Fruit fly (Drosophila melanogaster): ENCODE measurements around the gene Efa6.

The Efa6 gene

dm6 chr3R:22626842-22627392 lies 39.4 kb downstream of the Efa6 start (continued):
- TF ChIP-seq ttk (GFP tag; IDR thresholded peaks at IDR 0.05) (no peak), Ada2b (GFP tag; IDR thresholded peaks at IDR 0.05) (no peak), CG6254 (GFP tag; optimal IDR thresholded peaks at IDR 0.05) (no peak), hbn (GFP tag; IDR thresholded peaks at IDR 0.05; ENCODE audit: partially characterized antibody) (no peak), Atf-2 (GFP tag; optimal IDR thresholded peaks at IDR 0.05) (no peak), cato (GFP tag; optimal IDR thresholded peaks at IDR 0.05; ENCODE audit: borderline replicate concordance) (no peak), gem (tag; optimal IDR thresholded peaks at IDR 0.05) (peak; percentile 43), wdn (GFP tag; IDR thresholded peaks at IDR 0.05) (0 out of 2 replicates have a peak, but pooled peaks have one; percentile 31), hth (optimal IDR thresholded peaks at IDR 0.05) (no peak), CG31388 (GFP tag; optimal IDR thresholded peaks at IDR 0.05) (no peak), CG8765 (GFP tag; IDR thresholded peaks at IDR 0.05) (no peak), CG9215 (GFP tag; IDR thresholded peaks at IDR 0.05) (no peak), stwl (tag; optimal IDR thresholded peaks at IDR 0.05) (no peak), CG9437 (GFP tag; optimal IDR thresholded peaks at IDR 0.05) (no peak), zen2 (GFP tag; IDR thresholded peaks at IDR 0.05; ENCODE audit: partially characterized antibody) (no peak), maf-S (GFP tag; optimal IDR thresholded peaks at IDR 0.05) (peak; percentile 56), CG10959 (GFP tag; IDR thresholded peaks at IDR 0.05) (no peak), br (optimal IDR thresholded peaks at IDR 0.05) (no peak), knrl (GFP tag; IDR thresholded peaks at IDR 0.05; ENCODE audit: partially characterized antibody) (no peak), Asciz (GFP tag; optimal IDR thresholded peaks at IDR 0.05) (peak; percentile 76), NC2β (GFP tag; optimal IDR thresholded peaks at IDR 0.05) (no peak), Mes4 (GFP tag; optimal IDR thresholded peaks at IDR 0.05) (no peak), CG7271 (tag; optimal IDR thresholded peaks at IDR 0.05) (no peak), CG10979 (tag; optimal IDR thresholded peaks at IDR 0.05) (no peak), hb (GFP tag; IDR thresholded peaks at IDR 0.05; ENCODE audit: partially characterized antibody) (no peak), Kr (GFP tag; optimal IDR thresholded peaks at IDR 0.05) (no peak), gro (GFP tag; optimal IDR thresholded peaks at IDR 0.05) (peak; percentile 72), Fer3 (tag; optimal IDR thresholded peaks at IDR 0.05) (peak; percentile 63), pb (GFP tag; optimal IDR thresholded peaks at IDR 0.05) (peak; percentile 13), crol (GFP tag; IDR thresholded peaks at IDR 0.05) (no peak), CG3838 (GFP tag; optimal IDR thresholded peaks at IDR 0.05) (no peak), CG14667 (GFP tag; IDR thresholded peaks at IDR 0.05) (no peak), CG18262 (tag; optimal IDR thresholded peaks at IDR 0.05) (peak; percentile 16), nerfin-2 (GFP tag; IDR thresholded peaks at IDR 0.05; ENCODE audit: partially characterized antibody) (no peak), bbx (GFP tag; IDR thresholded peaks at IDR 0.05; ENCODE audit: partially characterized antibody) (peak; percentile 10; the same call in 1 of the 2 replicates), bowl (GFP tag; IDR thresholded peaks at IDR 0.05) (peak; percentile 60; the same call in 1 of the 2 replicates), CG2712 (tag; optimal IDR thresholded peaks at IDR 0.05) (peak; percentile 37), salm (tag; optimal IDR thresholded peaks at IDR 0.05) (peak; percentile 4), Side (GFP tag; optimal IDR thresholded peaks at IDR 0.05) (peak; percentile 59), Ravus (GFP tag; IDR thresholded peaks at IDR 0.05) (no peak), CG9727 (GFP tag; optimal IDR thresholded peaks at IDR 0.05) (peak; percentile 34), ewg (GFP tag; optimal IDR thresholded peaks at IDR 0.05) (no peak), CG3847 (GFP tag; IDR thresholded peaks at IDR 0.05) (no peak), Rfx (GFP tag; IDR thresholded peaks at IDR 0.05) (no peak; the same call in 1 of the 2 replicates), tgo (GFP tag; IDR thresholded peaks at IDR 0.05) (no peak), ftz-f1 (GFP tag; optimal IDR thresholded peaks at IDR 0.05) (no peak), CG9876 (GFP tag; optimal IDR thresholded peaks at IDR 0.05) (no peak), CG11085 (GFP tag; IDR thresholded peaks at IDR 0.05) (no peak), MESR4 (GFP tag; optimal IDR thresholded peaks at IDR 0.05) (no peak), NfI (GFP tag; optimal IDR thresholded peaks at IDR 0.05) (peak; percentile 19), lilli (GFP tag; optimal IDR thresholded peaks at IDR 0.05) (no peak)
